Worm (Caenorhabditis elegans) whole organism, early embryonic: ENCODE results near the gene mdt-26.
A peak's percentile ranks its signal among the peaks of the same experiment; 100 is the strongest.

Experiments used
- B0310.2 ChIP-seq: sonication (generic microtip); optimal IDR thresholded peaks from 2 replicates; lab custom pipeline; 2016; ENCODE audit warnings: mild to moderate bottlenecking, missing genetic modification characterization, missing compliant biosample characterization
- F13C5.2 ChIP-seq: sonication (generic microtip); optimal IDR thresholded peaks from 2 replicates; lab custom pipeline; 2017; ENCODE audit warnings: mild to moderate bottlenecking, missing genetic modification characterization, inconsistent platforms, missing compliant biosample characterization
- aly-1 ChIP-seq: sonication (generic microtip); optimal IDR thresholded peaks from 2 replicates; lab custom pipeline; 2016; ENCODE audit warnings: missing genetic modification characterization, missing compliant biosample characterization
- ama-1 ChIP-seq: fragments of 150-350 bp; optimal IDR thresholded peaks from 2 replicates; lab custom pipeline; 2014
- ceh-13 ChIP-seq: fragments of 200-800 bp; sonication (Bioruptor generic); optimal IDR thresholded peaks from 2 replicates; lab custom pipeline; 2018; ENCODE audit warnings: mild to moderate bottlenecking, missing genetic modification characterization, missing compliant biosample characterization
- ceh-36 ChIP-seq: sonication (generic microtip); optimal IDR thresholded peaks from 2 replicates; lab custom pipeline; 2016; ENCODE audit warnings: missing genetic modification characterization, inconsistent platforms, missing compliant biosample characterization
- ets-7 ChIP-seq: sonication (generic microtip); optimal IDR thresholded peaks from 2 replicates; lab custom pipeline; 2016; ENCODE audit warnings: missing genotype, missing genetic modification characterization, missing compliant biosample characterization
- flt-1 ChIP-seq: fragments of 200-800 bp; sonication (Bioruptor generic); IDR thresholded peaks from 2 replicates; pipeline ENCODE4 v1.3.6; 2022; ENCODE audit warnings: missing genetic modification characterization, missing compliant biosample characterization
- hmbx-1 ChIP-seq: sonication (generic microtip); optimal IDR thresholded peaks from 2 replicates; lab custom pipeline; 2016; ENCODE audit warnings: mild to moderate bottlenecking, missing genetic modification characterization, missing compliant biosample characterization
- hmg-4 ChIP-seq: fragments of 200-800 bp; sonication (Bioruptor generic); optimal IDR thresholded peaks from 2 replicates; lab custom pipeline; 2018; ENCODE audit warnings: mild to moderate bottlenecking, missing genetic modification characterization, missing compliant biosample characterization
- hnd-1 ChIP-seq: sonication (generic microtip); optimal IDR thresholded peaks from 2 replicates; lab custom pipeline; 2016; ENCODE audit warnings: missing genetic modification characterization, missing compliant biosample characterization
- pes-1 ChIP-seq: fragments of 200-800 bp; sonication (Bioruptor generic); IDR thresholded peaks from 2 replicates; pipeline ENCODE4 v1.3.6; 2022; ENCODE audit warnings: missing genetic modification reagents, missing genetic modification characterization, missing compliant biosample characterization
- scrt-1 ChIP-seq: fragments of 200-800 bp; sonication (Bioruptor generic); IDR thresholded peaks from 2 replicates; pipeline ENCODE4 v1.3.6; 2022; ENCODE audit warnings: missing genetic modification characterization, missing compliant biosample characterization
- sea-1 ChIP-seq: fragments of 200-800 bp; sonication (Bioruptor generic); conservative IDR thresholded peaks from 2 replicates; pipeline ENCODE4 v1.3.6; 2022; ENCODE audit warnings: missing genetic modification characterization, missing compliant biosample characterization
- tbx-11 ChIP-seq: fragments of 200-800 bp; sonication (Bioruptor generic); IDR thresholded peaks from 2 replicates; pipeline ENCODE4 v1.3.6; 2022; ENCODE audit warnings: missing genetic modification characterization, missing compliant biosample characterization
- tbx-37 ChIP-seq: fragments of 200-800 bp; sonication (Bioruptor generic); conservative IDR thresholded peaks from 2 replicates; pipeline ENCODE4 v1.3.6; 2022; ENCODE audit warnings: missing genetic modification reagents, missing genetic modification characterization, missing compliant biosample characterization
- tra-4 ChIP-seq: sonication (generic microtip); optimal IDR thresholded peaks from 2 replicates; lab custom pipeline; 2017; ENCODE audit warnings: missing genetic modification characterization, missing compliant biosample characterization

Gene mdt-26

ce11 chrII:5638059-5638458, 22.9 kb upstream of the mdt-26 start, which contains the start of gene F59E12.3:
F59E12.3 (plus strand) TSS chrII:5638359.
- no peak for TF ChIP-seq tbx-37 (GFP tag; lab: Robert Waterston, UW)
- TF ChIP-seq hnd-1 (tag; lab: Kevin White, UChicago), result no peak

DNA sequence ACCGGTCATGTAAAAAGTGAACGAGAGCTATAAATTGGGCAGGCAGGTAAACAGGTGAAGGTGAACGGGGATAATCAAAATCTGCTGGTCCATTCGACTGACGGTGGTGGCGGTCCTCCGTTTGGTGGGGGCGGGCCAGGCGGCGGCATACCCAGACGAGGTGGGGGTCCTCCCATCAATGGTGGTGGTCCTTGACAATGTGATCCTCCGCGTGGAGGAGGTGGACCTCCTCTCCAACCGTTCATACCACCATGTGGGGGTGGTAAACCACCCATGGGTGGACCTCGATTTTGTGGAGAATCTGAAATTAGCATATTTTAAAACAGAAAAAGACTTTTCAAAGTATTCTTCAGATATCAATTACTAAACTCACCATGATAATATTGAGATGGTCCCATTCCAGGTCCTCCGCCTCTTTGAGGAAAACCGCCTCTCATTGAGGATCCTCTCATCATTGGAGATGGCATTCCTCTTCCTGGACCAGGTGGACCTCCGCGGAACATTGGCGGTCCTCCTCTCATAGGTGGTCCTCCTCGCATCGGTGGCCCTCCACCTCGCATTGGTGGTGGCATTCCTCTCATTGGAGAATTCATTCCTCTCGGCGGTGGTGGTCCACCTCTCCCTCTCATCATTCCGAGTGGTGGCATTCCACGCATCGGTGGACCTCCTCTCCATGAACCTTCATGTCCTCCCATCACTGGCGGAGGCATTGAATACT, 20.5 kb upstream of the mdt-26 start:
- TF ChIP-seq F13C5.2 (no peak), tbx-11 (GFP tag; lab: Robert Waterston, UW) (no peak), hmbx-1 (tag; lab: Kevin White, UChicago) (no peak), ceh-36 (no peak), flt-1 (no peak), ets-7 (tag; lab: Kevin White, UChicago) (no peak), sea-1 (GFP tag; lab: Robert Waterston, UW) (no peak), pes-1 (GFP tag; lab: Robert Waterston, UW) (no peak), hmg-4 (GFP tag; lab: Kevin White, UChicago) (no peak), ama-1 (lab: Kevin White, UChicago) (no peak), aly-1 (tag; lab: Kevin White, UChicago) (no peak), ceh-13 (GFP tag; lab: Kevin White, UChicago) (no peak), B0310.2 (tag; lab: Kevin White, UChicago) (no peak), tbx-37 (GFP tag; lab: Robert Waterston, UW) (no peak), hnd-1 (tag; lab: Kevin White, UChicago) (no peak), tra-4 (tag; lab: Kevin White, UChicago) (no peak)

DNA sequence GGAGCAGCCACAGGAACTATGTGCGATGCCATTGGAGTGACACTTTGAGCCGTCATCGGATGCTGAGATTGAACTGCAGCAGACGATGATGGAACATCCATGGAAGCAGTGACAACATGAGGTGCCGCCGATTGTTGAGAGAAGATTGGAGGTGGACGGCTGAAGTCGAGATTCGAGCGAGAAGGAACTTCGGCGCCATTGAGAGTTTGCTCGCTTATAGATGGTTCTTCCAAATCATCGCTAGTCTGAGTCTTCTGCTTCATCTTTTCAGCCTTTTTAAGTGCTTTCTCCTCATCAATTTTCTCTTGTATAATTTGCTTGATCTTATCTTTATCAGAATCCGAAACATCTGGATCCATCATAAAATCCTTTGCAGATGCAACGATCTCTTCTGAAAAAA, 18.9 kb upstream of the mdt-26 start:
- TF ChIP-seq ceh-13 (GFP tag; lab: Kevin White, UChicago) (no peak), tbx-37 (GFP tag; lab: Robert Waterston, UW) (no peak), scrt-1 (no peak), pes-1 (GFP tag; lab: Robert Waterston, UW) (no peak), sea-1 (GFP tag; lab: Robert Waterston, UW) (no peak), flt-1 (no peak), ama-1 (lab: Kevin White, UChicago) (no peak), ceh-36 (no peak), tra-4 (tag; lab: Kevin White, UChicago) (no peak), hmbx-1 (tag; lab: Kevin White, UChicago) (no peak), hmg-4 (GFP tag; lab: Kevin White, UChicago) (no peak), F13C5.2 (no peak), tbx-11 (GFP tag; lab: Robert Waterston, UW) (no peak)

- no peak for TF ChIP-seq aly-1 (tag; lab: Kevin White, UChicago)
- TF ChIP-seq hmbx-1 (tag; lab: Kevin White, UChicago), result no peak
- TF ChIP-seq pes-1 (GFP tag; lab: Robert Waterston, UW), result no peak
Observed at ce11 chrII:5646942-5647341, 14.0 kb upstream of the mdt-26 start, which contains the start of gene F59E12.9. F59E12.9 (minus strand) TSS chrII:5647042.

ce11 chrII:5648272-5648671, 12.7 kb upstream of the mdt-26 start, which contains the start of gene ddl-1:
ddl-1 (minus strand) TSS chrII:5648372.
- TF ChIP-seq tbx-37 (GFP tag; lab: Robert Waterston, UW), result no peak
- no peak for TF ChIP-seq ceh-13 (GFP tag; lab: Kevin White, UChicago)
- no peak for TF ChIP-seq hmbx-1 (tag; lab: Kevin White, UChicago)
- no peak for TF ChIP-seq B0310.2 (tag; lab: Kevin White, UChicago)
- TF ChIP-seq hmg-4 (GFP tag; lab: Kevin White, UChicago), result no peak
- no peak for TF ChIP-seq aly-1 (tag; lab: Kevin White, UChicago)
- no peak for TF ChIP-seq tbx-11 (GFP tag; lab: Robert Waterston, UW)
- no peak for TF ChIP-seq hnd-1 (tag; lab: Kevin White, UChicago)
- TF ChIP-seq pes-1 (GFP tag; lab: Robert Waterston, UW), result no peak
- no peak for TF ChIP-seq scrt-1
- no peak for TF ChIP-seq ceh-36
- TF ChIP-seq ets-7 (tag; lab: Kevin White, UChicago), result no peak
- no peak for TF ChIP-seq F13C5.2

- TF ChIP-seq ama-1 (lab: Kevin White, UChicago), result no peak
- TF ChIP-seq hmg-4 (GFP tag; lab: Kevin White, UChicago), result no peak
- no peak for TF ChIP-seq ets-7 (tag; lab: Kevin White, UChicago)
- TF ChIP-seq tra-4 (tag; lab: Kevin White, UChicago), result no peak
- no peak for TF ChIP-seq tbx-11 (GFP tag; lab: Robert Waterston, UW)
- peak; percentile 16 for TF ChIP-seq F13C5.2
- no peak for TF ChIP-seq hmbx-1 (tag; lab: Kevin White, UChicago)
- peak; percentile 59; the same call in 1 of the 2 replicates for TF ChIP-seq pes-1 (GFP tag; lab: Robert Waterston, UW)
- TF ChIP-seq aly-1 (tag; lab: Kevin White, UChicago), result no peak
- no peak for TF ChIP-seq ceh-13 (GFP tag; lab: Kevin White, UChicago)
- no peak for TF ChIP-seq sea-1 (GFP tag; lab: Robert Waterston, UW)
- no peak for TF ChIP-seq scrt-1
- TF ChIP-seq B0310.2 (tag; lab: Kevin White, UChicago), result no peak
- TF ChIP-seq ceh-36, result no peak
- TF ChIP-seq flt-1, result no peak
- no peak for TF ChIP-seq hnd-1 (tag; lab: Kevin White, UChicago)
- peak; percentile 59 for TF ChIP-seq tbx-37 (GFP tag; lab: Robert Waterston, UW)
Observed at ce11 chrII:5649236-5650004, 11.6 kb upstream of the mdt-26 start, which contains the start of the genes sam-4, F59E12.17 and zyg-1. sam-4 (minus strand) TSS chrII:5649286. F59E12.17 (minus strand) TSS chrII:5649470. zyg-1 (plus strand) TSS chrII:5649748.
